Fruit fly (Drosophila melanogaster) whole organism, wandering third instar larva: ENCODE results near the gene CG10431.

Experiments used
- Abd-B ChIP-seq: fragments of >200 bp; optimal IDR thresholded peaks from 2 replicates; lab custom pipeline; 2017; ENCODE audit warnings: missing biosample characterization, missing genetic modification characterization
- CG32264 ChIP-seq: fragments of 200-800 bp; sonication (Bioruptor generic); optimal IDR thresholded peaks from 2 replicates; lab custom pipeline; 2016; ENCODE audit warnings: missing biosample characterization, missing genetic modification characterization
- CG9705 ChIP-seq: fragments of 200-800 bp; sonication (Bioruptor generic); optimal IDR thresholded peaks from 2 replicates; lab custom pipeline; 2018; ENCODE audit warnings: missing biosample characterization, mild to moderate bottlenecking, missing genetic modification characterization
- CrebA ChIP-seq: fragments of 200-800 bp; sonication (Bioruptor generic); optimal IDR thresholded peaks from 2 replicates; lab custom pipeline; 2016; ENCODE audit warnings: missing biosample characterization, mild to moderate bottlenecking, missing genetic modification characterization, borderline replicate concordance
- Dfd ChIP-seq: fragments of >200 bp; optimal IDR thresholded peaks from 2 replicates; lab custom pipeline; 2017; ENCODE audit warnings: missing biosample characterization, missing genetic modification characterization
- Dif ChIP-seq: fragments of 200-275, 200-300 bp; sonication (Bioruptor generic); optimal IDR thresholded peaks from 2 replicates; lab custom pipeline; 2018; ENCODE audit warnings: missing biosample characterization, missing genetic modification characterization; ENCODE audit not compliant: partially characterized antibody
- GATAd ChIP-seq: sonication (Bioruptor generic); optimal IDR thresholded peaks from 2 replicates; lab custom pipeline; 2016; ENCODE audit warnings: missing biosample characterization, missing genetic modification characterization
- HLH106 ChIP-seq: fragments of 200-800 bp; optimal IDR thresholded peaks from 3 replicates; lab custom pipeline; 2019; ENCODE audit warnings: missing biosample characterization, mild to moderate bottlenecking, missing genetic modification characterization, moderate library complexity
- Hnf4 ChIP-seq: fragments of 200-800 bp; sonication (Bioruptor generic); optimal IDR thresholded peaks from 2 replicates; lab custom pipeline; 2016; ENCODE audit warnings: missing biosample characterization, mild to moderate bottlenecking, missing genetic modification characterization
- Hr78 ChIP-seq: fragments of >200 bp; optimal IDR thresholded peaks from 2 replicates; lab custom pipeline; 2017; ENCODE audit warnings: missing biosample characterization, missing genetic modification characterization
- Hr83 ChIP-seq: fragments of 200-300 bp; sonication (Bioruptor generic); optimal IDR thresholded peaks from 2 replicates; lab custom pipeline; 2016; ENCODE audit warnings: missing biosample characterization, mild to moderate bottlenecking, missing genetic modification characterization, moderate library complexity; ENCODE audit not compliant: poor library complexity, severe bottlenecking
- Jra ChIP-seq: sonication (Bioruptor generic); optimal IDR thresholded peaks from 2 replicates; lab custom pipeline; 2016; ENCODE audit warnings: missing biosample characterization, missing genetic modification characterization
- Mio ChIP-seq: sonication (Bioruptor generic); optimal IDR thresholded peaks from 2 replicates; lab custom pipeline; 2016; ENCODE audit warnings: missing biosample characterization, missing genetic modification characterization
- Myc ChIP-seq: fragments of >200 bp; optimal IDR thresholded peaks from 2 replicates; lab custom pipeline; 2017
- OdsH ChIP-seq: fragments of 200-800 bp; sonication (Bioruptor generic); optimal IDR thresholded peaks from 2 replicates; lab custom pipeline; 2016; ENCODE audit warnings: missing biosample characterization, mild to moderate bottlenecking, missing genetic modification characterization
- Rel ChIP-seq, 2 experiments: fragments of 200-800 bp; sonication (Bioruptor generic) in 1 of 2; optimal IDR thresholded peaks; 2 replicates in 1 of 2; 3 replicates in 1 of 2; lab custom pipeline; 2016 to 2019; ENCODE audit warnings: mild to moderate bottlenecking in 2 of 2, missing biosample characterization in 2 of 2, missing genetic modification characterization in 2 of 2, moderate library complexity in 1 of 2
- Sp1 ChIP-seq: fragments of 200-800 bp; sonication (Bioruptor generic); optimal IDR thresholded peaks from 3 replicates; lab custom pipeline; 2019; ENCODE audit warnings: missing biosample characterization, mild to moderate bottlenecking, missing genetic modification characterization, moderate library complexity
- Vsx2 ChIP-seq: fragments of 200-300, 225-300 bp; sonication (Bioruptor generic); optimal IDR thresholded peaks from 2 replicates; lab custom pipeline; 2018; ENCODE audit warnings: missing biosample characterization, missing genetic modification characterization; ENCODE audit not compliant: partially characterized antibody
- br ChIP-seq: fragments of 200-800 bp; sonication (Bioruptor generic); optimal IDR thresholded peaks from 2 replicates; lab custom pipeline; 2016; ENCODE audit warnings: missing biosample characterization, missing genetic modification characterization
- dmrt93B ChIP-seq: fragments of 200-800 bp; sonication (Bioruptor generic); optimal IDR thresholded peaks from 2 replicates; lab custom pipeline; 2018; ENCODE audit warnings: missing biosample characterization, mild to moderate bottlenecking, missing genetic modification characterization
- dsf ChIP-seq: sonication (Bioruptor generic); optimal IDR thresholded peaks from 2 replicates; lab custom pipeline; 2016; ENCODE audit warnings: missing biosample characterization, missing genetic modification characterization, borderline replicate concordance
- ey ChIP-seq: fragments of 200-800 bp; sonication (Bioruptor generic); optimal IDR thresholded peaks from 2 replicates; lab custom pipeline; 2016; ENCODE audit warnings: missing biosample characterization, missing genetic modification characterization
- foxo ChIP-seq, 2 experiments: fragments of 200-800 bp; sonication (Bioruptor generic); optimal IDR thresholded peaks; 2 replicates in 1 of 2; 3 replicates in 1 of 2; lab custom pipeline; 2016 to 2017; ENCODE audit warnings: missing biosample characterization in 2 of 2, missing genetic modification characterization in 2 of 2
- fru ChIP-seq: fragments of 200-800 bp; sonication (Bioruptor generic); optimal IDR thresholded peaks from 3 replicates; lab custom pipeline; 2016; ENCODE audit warnings: missing biosample characterization, mild to moderate bottlenecking, missing genetic modification characterization
- h ChIP-seq: fragments of 200-800 bp; sonication (Bioruptor generic); optimal IDR thresholded peaks from 3 replicates; lab custom pipeline; 2016; ENCODE audit warnings: missing biosample characterization, mild to moderate bottlenecking, missing genetic modification characterization
- jim ChIP-seq: fragments of 175-275, 200-325 bp; sonication (Bioruptor generic); optimal IDR thresholded peaks from 2 replicates; lab custom pipeline; 2016; ENCODE audit warnings: missing biosample characterization, mild to moderate bottlenecking, missing genetic modification characterization
- lola ChIP-seq: fragments of >200 bp; optimal IDR thresholded peaks from 2 replicates; lab custom pipeline; 2017; ENCODE audit warnings: missing biosample characterization, missing genetic modification characterization
- pan ChIP-seq: fragments of >200 bp; optimal IDR thresholded peaks from 2 replicates; lab custom pipeline; 2017
- psq ChIP-seq: fragments of 200-800 bp; sonication (Bioruptor generic); optimal IDR thresholded peaks from 3 replicates; lab custom pipeline; 2017; ENCODE audit warnings: missing biosample characterization, mild to moderate bottlenecking, missing genetic modification characterization, moderate library complexity
- rgr ChIP-seq: fragments of 200-800 bp; sonication (Bioruptor generic); optimal IDR thresholded peaks from 3 replicates; lab custom pipeline; 2016; ENCODE audit warnings: missing biosample characterization, mild to moderate bottlenecking, missing genetic modification characterization
- sage ChIP-seq: fragments of 200-800 bp; sonication (Bioruptor generic); optimal IDR thresholded peaks from 2 replicates; lab custom pipeline; 2016; ENCODE audit warnings: missing biosample characterization, mild to moderate bottlenecking, missing genetic modification characterization
- sv ChIP-seq: fragments of 200-800 bp; sonication (Bioruptor generic); optimal IDR thresholded peaks from 3 replicates; lab custom pipeline; 2016; ENCODE audit warnings: missing biosample characterization, missing genetic modification characterization
- tai ChIP-seq: sonication (Bioruptor generic); optimal IDR thresholded peaks from 2 replicates; lab custom pipeline; 2016; ENCODE audit warnings: missing biosample characterization, missing genetic modification characterization
- usp ChIP-seq: fragments of >200 bp; optimal IDR thresholded peaks from 2 replicates; lab custom pipeline; 2017; ENCODE audit warnings: missing biosample characterization, missing genetic modification characterization
- woc ChIP-seq: sonication (Bioruptor generic); optimal IDR thresholded peaks from 2 replicates; lab custom pipeline; 2016; ENCODE audit warnings: missing biosample characterization, mild to moderate bottlenecking, missing genetic modification characterization

Gene CG10431

dm6 chr2L:18968370-18969105 is 6.0 kb upstream of the CG10431 start, which contains the start of the genes Nak and Tango6:
Nak (minus strand) TSS chr2L:18968744.
Tango6 (plus strand) TSS chr2L:18969028.
- TF ChIP-seq CrebA (GFP tag; lab: Kevin White, UChicago) (no peak), Abd-B (GFP tag; lab: Kevin White, UChicago) (no peak), GATAd (GFP tag; lab: Kevin White, UChicago) (peak; percentile 58), psq (GFP tag; lab: Kevin White, UChicago) (peak; percentile 15), ey (GFP tag; lab: Kevin White, UChicago) (peak; percentile 11), CG9705 (GFP tag; lab: Kevin White, UChicago) (peak; percentile 29), Sp1 (GFP tag; lab: Kevin White, UChicago) (peak; percentile 51), OdsH (GFP tag; lab: Kevin White, UChicago) (peak; percentile 11), foxo (GFP tag; optimal IDR thresholded peaks at IDR 0.05; lab: Kevin White, UChicago) (peak in 1 of 2 experiments; percentile 50), Dfd (GFP tag; lab: Kevin White, UChicago) (no peak), Hr78 (GFP tag; lab: Kevin White, UChicago) (no peak), Jra (peak; percentile 70), Mio (GFP tag; lab: Kevin White, UChicago) (no peak), HLH106 (tag; lab: Kevin White, UChicago) (peak; percentile 18), sage (no peak), dmrt93B (peak; percentile 16), tai (no peak), Hnf4 (GFP tag; lab: Kevin White, UChicago) (peak; percentile 36), fru (GFP tag; lab: Kevin White, UChicago) (peak; percentile 67), sv (peak; percentile 27), woc (peak; percentile 86), lola (GFP tag; lab: Kevin White, UChicago) (no peak), Dif (GFP tag; lab: Kevin White, UChicago) (no peak), CG32264 (GFP tag; lab: Kevin White, UChicago) (no peak), Rel (GFP tag; optimal IDR thresholded peaks at IDR 0.05; lab: Kevin White, UChicago) (no peak), Rel (tag; optimal IDR thresholded peaks at IDR 0.05; lab: Kevin White, UChicago) (peak; percentile 66), dsf (GFP tag; lab: Kevin White, UChicago) (peak; percentile 30), h (peak; percentile 60), pan (lab: Kevin White, UChicago) (no peak), rgr (GFP tag; lab: Kevin White, UChicago) (peak; percentile 50), Hr83 (GFP tag; lab: Kevin White, UChicago) (peak; percentile 24), Vsx2 (peak; percentile 95), Myc (lab: Kevin White, UChicago) (peak; percentile 78), usp (GFP tag; lab: Kevin White, UChicago) (no peak), br (GFP tag; lab: Kevin White, UChicago) (peak; percentile 22), jim (no peak)

- TF ChIP-seq Abd-B (GFP tag; lab: Kevin White, UChicago): no peak
- no peak for TF ChIP-seq Vsx2
- TF ChIP-seq CrebA (GFP tag; lab: Kevin White, UChicago): no peak
- TF ChIP-seq, all 38 proteins: peak for 0
These were observed 2.2 kb downstream of the CG10431 start for dm6 chr2L:18976749-18977148.

dm6 chr2L:18978923-18979322 is 4.4 kb downstream of the CG10431 start:
- no peak for TF ChIP-seq CrebA (GFP tag; lab: Kevin White, UChicago)
- TF ChIP-seq Mio (GFP tag; lab: Kevin White, UChicago): no peak
- TF ChIP-seq CG9705 (GFP tag; lab: Kevin White, UChicago): no peak
- no peak for TF ChIP-seq OdsH (GFP tag; lab: Kevin White, UChicago)
- no peak for TF ChIP-seq tai
- no peak for TF ChIP-seq dsf (GFP tag; lab: Kevin White, UChicago)
- TF ChIP-seq Dif (GFP tag; lab: Kevin White, UChicago): no peak
- no peak for TF ChIP-seq h
- TF ChIP-seq psq (GFP tag; lab: Kevin White, UChicago): no peak
- TF ChIP-seq foxo (GFP tag; optimal IDR thresholded peaks at IDR 0.05; lab: Kevin White, UChicago): no peak
- no peak for TF ChIP-seq woc
